Worm (Caenorhabditis elegans): ENCODE measurements around the gene C17C3.11.

Gene C17C3.11

ce11 chrII:5500470-5500869 lies 37.2 kb upstream of the C17C3.11 start, which contains the start of gene fzy-1:
fzy-1 (plus strand) TSS chrII:5500770.
- TF ChIP-seq elt-2 (tag; optimal IDR thresholded peaks at IDR 0.05), result no peak
- TF ChIP-seq ceh-82 (tag; optimal IDR thresholded peaks at IDR 0.05), result no peak
- TF ChIP-seq fkh-10 (GFP tag; optimal IDR thresholded peaks at IDR 0.05), result no peak

DNA sequence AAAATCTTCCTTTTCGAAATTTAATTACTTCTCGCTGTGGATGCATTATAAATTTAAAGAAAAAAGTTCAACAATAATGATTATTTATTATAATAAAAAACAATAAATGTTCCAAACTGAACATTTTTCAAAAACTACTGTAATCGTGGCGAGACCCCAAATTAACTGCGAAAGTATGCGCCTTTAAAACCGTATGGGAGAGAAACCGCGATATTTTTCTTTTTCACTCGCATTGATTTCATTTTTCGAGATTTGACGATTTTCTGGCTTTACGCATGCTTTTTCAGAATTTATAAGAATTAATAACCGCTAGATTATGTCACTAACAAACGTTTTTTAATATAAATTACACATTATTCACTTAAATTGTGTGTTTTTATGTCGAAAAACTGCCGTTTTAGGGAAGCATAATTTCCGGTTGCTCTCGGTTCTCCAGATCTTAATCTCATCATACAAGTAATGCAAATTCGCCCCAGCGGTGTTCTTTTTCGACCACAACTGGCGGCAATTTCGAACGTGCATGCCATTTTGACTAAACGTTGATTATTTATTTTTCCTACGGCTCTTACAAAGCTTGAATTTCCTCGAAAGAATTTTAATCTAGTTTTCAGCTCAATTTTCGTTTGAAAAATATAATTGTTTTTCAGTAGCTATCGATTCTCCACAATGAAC lies 36.5 kb upstream of the C17C3.11 start, which contains the start of gene F12A10.8:
Gene F12A10.8 (minus strand): TSS at position 79 of the 672 bp plus-strand sequence.
- TF ChIP-seq mdl-1 (tag; optimal IDR thresholded peaks at IDR 0.05), result no peak
- no peak for TF ChIP-seq nhr-23 (tag; optimal IDR thresholded peaks at IDR 0.05)
- no peak for TF ChIP-seq nhr-76 (tag; optimal IDR thresholded peaks at IDR 0.05)
- no peak for TF ChIP-seq eor-1 (tag; optimal IDR thresholded peaks at IDR 0.05)
- TF ChIP-seq elt-2 (tag; optimal IDR thresholded peaks at IDR 0.05), result peak; percentile 13
- TF ChIP-seq nhr-28 (tag; optimal IDR thresholded peaks at IDR 0.05), result no peak
- TF ChIP-seq lin-39 (tag; optimal IDR thresholded peaks at IDR 0.05), result peak; percentile 37
- TF ChIP-seq nhr-67 (tag; optimal IDR thresholded peaks at IDR 0.05), result no peak
- peak; percentile 5 for TF ChIP-seq elt-1 (tag; optimal IDR thresholded peaks at IDR 0.05)
- peak; percentile 76 for TF ChIP-seq lin-15B (tag; optimal IDR thresholded peaks at IDR 0.05)
- TF ChIP-seq jun-1 (tag; optimal IDR thresholded peaks at IDR 0.05), result no peak
- TF ChIP-seq tbx-2 (tag; optimal IDR thresholded peaks at IDR 0.05), result no peak
- no peak for TF ChIP-seq ama-1 (optimal IDR thresholded peaks at IDR 0.05)
- no peak for TF ChIP-seq nhr-12 (tag; optimal IDR thresholded peaks at IDR 0.05)
- no peak for TF ChIP-seq ceh-9 (tag; optimal IDR thresholded peaks at IDR 0.05)
- TF ChIP-seq nfya-1 (tag; optimal IDR thresholded peaks at IDR 0.05; ENCODE audit: insufficient read depth), result peak; percentile 44

ce11 chrII:5503760-5504159 lies 33.9 kb upstream of the C17C3.11 start, which contains the start of gene cyp-44A1:
cyp-44A1 (plus strand) TSS chrII:5504044.
- TF ChIP-seq pqm-1 (tag; optimal IDR thresholded peaks at IDR 0.05) (no peak), nhr-67 (tag; optimal IDR thresholded peaks at IDR 0.05) (no peak), lin-39 (tag; optimal IDR thresholded peaks at IDR 0.05) (no peak), ZK546.5 (tag; optimal IDR thresholded peaks at IDR 0.05) (no peak), skn-1 (tag; optimal IDR thresholded peaks at IDR 0.05) (no peak), ceh-28 (tag; optimal IDR thresholded peaks at IDR 0.05) (no peak), unc-39 (tag; optimal IDR thresholded peaks at IDR 0.05) (no peak), elt-2 (tag; optimal IDR thresholded peaks at IDR 0.05) (peak; percentile 67), lin-15B (tag; optimal IDR thresholded peaks at IDR 0.05) (no peak)

ce11 chrII:5505820-5506287 lies 31.8 kb upstream of the C17C3.11 start, which contains the start of gene npp-24:
npp-24 (plus strand) TSS chrII:5505870.
- no peak for TF ChIP-seq unc-39 (tag; optimal IDR thresholded peaks at IDR 0.05)
- no peak for TF ChIP-seq tbx-2 (tag; optimal IDR thresholded peaks at IDR 0.05)
- no peak for TF ChIP-seq elt-3 (tag; optimal IDR thresholded peaks at IDR 0.05)
- TF ChIP-seq lin-15B (tag; optimal IDR thresholded peaks at IDR 0.05), result peak; percentile 1
- no peak for TF ChIP-seq mml-1 (tag; optimal IDR thresholded peaks at IDR 0.05)
- peak; percentile 23 for TF ChIP-seq elt-2 (tag; optimal IDR thresholded peaks at IDR 0.05)
- TF ChIP-seq nhr-77 (tag; optimal IDR thresholded peaks at IDR 0.05), result no peak
- TF ChIP-seq nhr-23 (tag; optimal IDR thresholded peaks at IDR 0.05), result no peak
- TF ChIP-seq ceh-82 (tag; optimal IDR thresholded peaks at IDR 0.05), result no peak
- no peak for TF ChIP-seq lin-39 (tag; optimal IDR thresholded peaks at IDR 0.05)
- TF ChIP-seq pha-4 (tag; optimal IDR thresholded peaks at IDR 0.05), result peak; percentile 27
- no peak for TF ChIP-seq nhr-28 (tag; optimal IDR thresholded peaks at IDR 0.05)
- no peak for TF ChIP-seq pqm-1 (tag; optimal IDR thresholded peaks at IDR 0.05)
- TF ChIP-seq nhr-76 (tag; optimal IDR thresholded peaks at IDR 0.05), result no peak
- TF ChIP-seq aly-2 (tag; optimal IDR thresholded peaks at IDR 0.05), result no peak
- TF ChIP-seq ama-1 (optimal IDR thresholded peaks at IDR 0.05), result no peak

ce11 chrII:5511417-5512353 lies 25.9 kb upstream of the C17C3.11 start:
- TF ChIP-seq ama-1 (optimal IDR thresholded peaks at IDR 0.05) (no peak), skn-1 (tag; optimal IDR thresholded peaks at IDR 0.05) (no peak), pha-4 (tag; optimal IDR thresholded peaks at IDR 0.05) (peak; percentile 38), unc-62 (GFP tag; optimal IDR thresholded peaks at IDR 0.05) (no peak), nhr-23 (tag; optimal IDR thresholded peaks at IDR 0.05) (no peak), ceh-16 (tag; optimal IDR thresholded peaks at IDR 0.05) (no peak), lsy-12 (tag; optimal IDR thresholded peaks at IDR 0.05) (no peak), ceh-9 (tag; optimal IDR thresholded peaks at IDR 0.05) (no peak), lin-15B (tag; optimal IDR thresholded peaks at IDR 0.05) (peak; percentile 2), nhr-25 (tag; optimal IDR thresholded peaks at IDR 0.05) (peak; percentile 39), nfya-1 (tag; optimal IDR thresholded peaks at IDR 0.05; ENCODE audit: insufficient read depth) (peak; percentile 64), fos-1 (tag; optimal IDR thresholded peaks at IDR 0.05) (no peak), ceh-82 (tag; optimal IDR thresholded peaks at IDR 0.05) (no peak), zag-1 (tag; optimal IDR thresholded peaks at IDR 0.05) (no peak), elt-2 (tag; optimal IDR thresholded peaks at IDR 0.05) (no peak), elt-1 (tag; optimal IDR thresholded peaks at IDR 0.05) (peak; percentile 63), daf-12 (tag; optimal IDR thresholded peaks at IDR 0.05) (no peak)
